Fruit fly (Drosophila melanogaster) whole organism, pupa: ENCODE measurements around the gene SCCRO.
A peak's percentile ranks its signal among the peaks of the same experiment; 100 is the strongest.

ENCODE experiments used
- CG10348 ChIP-seq: fragments of 200-800 bp; sonication (Bioruptor generic); IDR thresholded peaks from 2 replicates; pipeline ENCODE4 v1.3.6; 2022; ENCODE audit warnings: missing biosample characterization, missing genetic modification characterization
- CG12605 ChIP-seq: fragments of 200-800 bp; sonication (Bioruptor generic); IDR thresholded peaks from 2 replicates; pipeline ENCODE4 v1.3.6; 2022; ENCODE audit warnings: missing biosample characterization, missing genetic modification characterization
- CG13204 ChIP-seq: fragments of 200-800 bp; sonication (Bioruptor generic); optimal IDR thresholded peaks from 2 replicates; lab custom pipeline; 2018; ENCODE audit warnings: missing biosample characterization, mild to moderate bottlenecking, missing genetic modification characterization, moderate library complexity
- CG14655 ChIP-seq: fragments of 200-800 bp; sonication (Bioruptor generic); optimal IDR thresholded peaks from 3 replicates; lab custom pipeline; 2017; ENCODE audit warnings: mild to moderate bottlenecking, missing biosample characterization, missing genetic modification reagents, missing genetic modification characterization
- CG15710 ChIP-seq: fragments of 200-800 bp; sonication (Bioruptor generic); optimal IDR thresholded peaks from 2 replicates; lab custom pipeline; 2018; ENCODE audit warnings: missing biosample characterization, mild to moderate bottlenecking, missing genetic modification characterization, moderate library complexity
- CG17806 ChIP-seq: fragments of 200-800 bp; sonication (Bioruptor generic); optimal IDR thresholded peaks from 2 replicates; lab custom pipeline; 2018; ENCODE audit warnings: missing biosample characterization, mild to moderate bottlenecking, missing genetic modification characterization, moderate library complexity
- CG32121 ChIP-seq: fragments of 200-800 bp; sonication (Bioruptor generic); IDR thresholded peaks from 2 replicates; pipeline ENCODE4 v1.3.6; 2022; ENCODE audit warnings: missing biosample characterization, missing genetic modification characterization
- CG34367 ChIP-seq: fragments of 200-800 bp; sonication (Bioruptor generic); optimal IDR thresholded peaks from 2 replicates; lab custom pipeline; 2018; ENCODE audit warnings: missing biosample characterization, mild to moderate bottlenecking, missing genetic modification characterization
- CG4496 ChIP-seq: fragments of 200-800 bp; sonication (Bioruptor generic); IDR thresholded peaks from 3 replicates; pipeline ENCODE4 v1.3.6; 2022; ENCODE audit warnings: missing biosample characterization, missing genetic modification characterization
- CG8159 ChIP-seq: fragments of 200-800 bp; sonication (Bioruptor generic); optimal IDR thresholded peaks from 3 replicates; lab custom pipeline; 2018; ENCODE audit warnings: missing biosample characterization, mild to moderate bottlenecking, missing genetic modification characterization, moderate library complexity
- CG8301 ChIP-seq: fragments of 200-800 bp; sonication (Bioruptor generic); optimal IDR thresholded peaks from 2 replicates; lab custom pipeline; 2018; ENCODE audit warnings: missing biosample characterization, mild to moderate bottlenecking, missing genetic modification characterization
- CG9948 ChIP-seq: fragments of 200-800 bp; sonication (Bioruptor generic); optimal IDR thresholded peaks from 2 replicates; lab custom pipeline; 2018; ENCODE audit warnings: missing biosample characterization, mild to moderate bottlenecking, missing genetic modification characterization, moderate library complexity
- D1 ChIP-seq: fragments of 200-800 bp; sonication (Bioruptor generic); optimal IDR thresholded peaks from 2 replicates; lab custom pipeline; 2018; ENCODE audit warnings: missing biosample characterization, mild to moderate bottlenecking, missing genetic modification characterization, moderate library complexity
- EcR ChIP-seq: fragments of 200-800 bp; sonication (Bioruptor generic); optimal IDR thresholded peaks from 3 replicates; lab custom pipeline; 2019; ENCODE audit warnings: missing biosample characterization, missing genetic modification characterization, mild to moderate bottlenecking, moderate library complexity, missing genetic modification reagents
- Ets98B ChIP-seq: fragments of 200-800 bp; sonication (Bioruptor generic); IDR thresholded peaks from 2 replicates; pipeline ENCODE4 v1.3.6; 2022; ENCODE audit warnings: missing biosample characterization, missing genetic modification characterization
- Pif1A ChIP-seq: fragments of 200-800 bp; sonication (Bioruptor generic); optimal IDR thresholded peaks from 3 replicates; lab custom pipeline; 2016; ENCODE audit warnings: missing biosample characterization, missing genetic modification characterization
- Pif1B ChIP-seq: fragments of 200-800 bp; sonication (Bioruptor generic); optimal IDR thresholded peaks from 3 replicates; lab custom pipeline; 2016; ENCODE audit warnings: missing biosample characterization, missing genetic modification characterization
- Snoo ChIP-seq: fragments of 200-800 bp; sonication (Bioruptor generic); optimal IDR thresholded peaks from 3 replicates; lab custom pipeline; 2017; ENCODE audit warnings: missing biosample characterization, mild to moderate bottlenecking, missing genetic modification characterization, inconsistent platforms
- fd96Ca ChIP-seq: fragments of 200-800 bp; sonication (Bioruptor generic); IDR thresholded peaks from 3 replicates; pipeline ENCODE4 v1.3.6; 2022; ENCODE audit warnings: missing biosample characterization, missing genetic modification characterization
- gl ChIP-seq: fragments of 200-800 bp; sonication (Bioruptor generic); optimal IDR thresholded peaks from 2 replicates; lab custom pipeline; 2018; ENCODE audit warnings: missing biosample characterization, mild to moderate bottlenecking, missing genetic modification characterization
- rn ChIP-seq: fragments of 200-800 bp; sonication (Bioruptor generic); IDR thresholded peaks from 2 replicates; pipeline ENCODE4 v1.3.6; 2022; ENCODE audit warnings: missing biosample characterization, missing genetic modification characterization

SCCRO gene

dm6 chr3L:15563058-15563850 is at the start of gene SCCRO, which contains the start of gene CG7739:
SCCRO (plus strand) TSS chr3L:15563427.
CG7739 (minus strand) TSS chr3L:15563065.
- TF ChIP-seq Ets98B: peak; percentile 62
- TF ChIP-seq D1 (tag; lab: Kevin White, UChicago): peak; percentile 45
- peak; percentile 3 for TF ChIP-seq CG8301 (tag; lab: Kevin White, UChicago)
- peak; percentile 9 for TF ChIP-seq CG34367
- no peak for TF ChIP-seq Pif1B (GFP tag; lab: Kevin White, UChicago)
- no peak for TF ChIP-seq CG14655
- no peak for TF ChIP-seq rn (GFP tag; lab: Robert Waterston, UW)
- peak; percentile 71; the same call in 2 of the 3 replicates for TF ChIP-seq CG4496 (GFP tag; lab: Robert Waterston, UW)
- TF ChIP-seq CG9948 (tag; lab: Kevin White, UChicago): peak; percentile 58
- 0 out of 3 replicates have a peak, but pooled peaks have one; percentile 49 for TF ChIP-seq fd96Ca
- no peak for TF ChIP-seq Pif1A (GFP tag; lab: Kevin White, UChicago)
- TF ChIP-seq Snoo: peak; percentile 42
- peak; percentile 57; the same call in 1 of the 2 replicates for TF ChIP-seq CG32121 (GFP tag; lab: Robert Waterston, UW)
- peak; percentile 25 for TF ChIP-seq CG8159 (tag; lab: Kevin White, UChicago)
- no peak for TF ChIP-seq CG10348
- 0 out of 2 replicates have a peak, but pooled peaks have one; percentile 51 for TF ChIP-seq CG12605 (GFP tag; lab: Robert Waterston, UW)
- peak; percentile 58 for TF ChIP-seq CG17806
- TF ChIP-seq CG15710 (tag; lab: Kevin White, UChicago): peak; percentile 51
- no peak for TF ChIP-seq gl (tag; lab: Kevin White, UChicago)

DNA sequence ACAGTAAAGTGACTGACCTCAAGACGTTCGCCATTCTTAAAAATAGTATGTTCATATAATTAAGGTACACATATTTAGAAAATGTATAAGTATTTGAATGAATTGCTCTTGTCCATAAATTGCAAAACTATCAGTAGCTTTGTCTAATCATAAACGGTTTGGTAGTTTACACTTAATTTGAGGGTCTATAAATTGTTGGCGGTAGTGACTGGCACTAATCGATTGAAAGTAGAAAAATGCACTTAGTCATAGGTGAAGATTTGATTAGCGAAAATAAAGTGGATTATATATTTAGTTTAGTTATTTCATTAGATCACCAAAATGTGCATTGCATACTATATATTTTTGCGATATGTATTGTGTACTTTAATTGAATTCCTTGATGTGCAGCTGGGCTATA is 49.5 kb upstream of the SCCRO start:
- TF ChIP-seq CG4496 (GFP tag; lab: Robert Waterston, UW): no peak
- TF ChIP-seq rn (GFP tag; lab: Robert Waterston, UW): no peak
- TF ChIP-seq CG12605 (GFP tag; lab: Robert Waterston, UW): no peak
- TF ChIP-seq Ets98B: no peak

DNA sequence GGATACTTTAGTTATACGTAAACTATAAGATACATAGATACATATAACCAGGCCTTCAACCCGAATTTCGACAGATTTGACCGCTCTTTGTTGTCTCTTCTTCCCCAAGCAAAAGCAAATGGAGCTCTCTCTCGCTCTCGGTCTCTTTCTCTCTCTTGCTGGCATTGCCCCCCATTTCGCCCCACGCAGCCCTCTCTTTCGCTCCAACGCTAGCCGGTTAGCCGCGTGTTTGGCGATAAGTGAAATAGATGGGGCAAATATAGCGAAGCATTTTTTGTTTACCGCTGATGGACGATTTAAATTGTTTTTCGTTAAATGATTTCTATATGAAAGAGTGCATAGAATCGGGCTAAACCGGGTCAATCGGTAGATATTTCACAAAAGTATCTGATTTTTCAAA is 48.8 kb upstream of the SCCRO start:
- peak; percentile 43; the same call in 1 of the 2 replicates for TF ChIP-seq CG32121 (GFP tag; lab: Robert Waterston, UW)
- no peak for TF ChIP-seq CG10348
- peak; percentile 60 for TF ChIP-seq CG12605 (GFP tag; lab: Robert Waterston, UW)
- TF ChIP-seq CG13204 (GFP tag; lab: Kevin White, UChicago): no peak
- TF ChIP-seq D1 (tag; lab: Kevin White, UChicago): no peak
- peak; percentile 83 for TF ChIP-seq EcR

- TF ChIP-seq gl (tag; lab: Kevin White, UChicago) (no peak), CG32121 (GFP tag; lab: Robert Waterston, UW) (0 out of 2 replicates have a peak, but pooled peaks have one; percentile 8), rn (GFP tag; lab: Robert Waterston, UW) (no peak), Pif1B (GFP tag; lab: Kevin White, UChicago) (no peak), D1 (tag; lab: Kevin White, UChicago) (no peak), CG34367 (no peak)
Measured at dm6 chr3L:15514814-15515495, 48.3 kb upstream of the SCCRO start.

DNA sequence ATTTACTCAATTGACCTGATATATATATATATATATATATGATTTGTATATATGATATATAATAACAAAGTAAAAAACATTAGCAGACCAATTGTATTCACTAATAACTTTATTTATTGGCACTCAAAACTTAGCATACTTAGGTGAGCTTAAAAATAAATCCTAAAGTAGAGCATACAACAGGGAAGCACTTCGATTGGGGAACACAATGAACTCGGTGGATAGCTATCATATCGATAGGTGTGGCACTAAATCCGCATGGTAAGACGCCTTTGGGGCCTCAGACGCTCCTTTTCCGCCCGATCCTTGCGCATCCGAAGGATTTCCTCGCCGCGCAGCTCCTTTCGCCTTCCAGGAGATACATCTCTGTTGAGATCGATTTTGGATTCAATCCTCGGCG is 46.8 kb upstream of the SCCRO start:
- TF ChIP-seq CG34367 (no peak), EcR (peak; percentile 53), CG13204 (GFP tag; lab: Kevin White, UChicago) (no peak), rn (GFP tag; lab: Robert Waterston, UW) (no peak), CG15710 (tag; lab: Kevin White, UChicago) (no peak), Pif1A (GFP tag; lab: Kevin White, UChicago) (no peak)

- TF ChIP-seq rn (GFP tag; lab: Robert Waterston, UW) (no peak), CG34367 (no peak), CG8301 (tag; lab: Kevin White, UChicago) (no peak), CG17806 (no peak), CG32121 (GFP tag; lab: Robert Waterston, UW) (no peak), CG15710 (tag; lab: Kevin White, UChicago) (no peak), CG10348 (no peak), gl (tag; lab: Kevin White, UChicago) (no peak), Ets98B (no peak), Snoo (no peak), CG13204 (GFP tag; lab: Kevin White, UChicago) (no peak), CG14655 (no peak)
Measured at dm6 chr3L:15516956-15517355, 46.3 kb upstream of the SCCRO start, which contains the start of gene CG13454. CG13454 (minus strand) TSS chr3L:15517056.
